Fruit fly (Drosophila melanogaster): Measurements from ENCODE around the gene CG3330.

Gene CG3330

DNA sequence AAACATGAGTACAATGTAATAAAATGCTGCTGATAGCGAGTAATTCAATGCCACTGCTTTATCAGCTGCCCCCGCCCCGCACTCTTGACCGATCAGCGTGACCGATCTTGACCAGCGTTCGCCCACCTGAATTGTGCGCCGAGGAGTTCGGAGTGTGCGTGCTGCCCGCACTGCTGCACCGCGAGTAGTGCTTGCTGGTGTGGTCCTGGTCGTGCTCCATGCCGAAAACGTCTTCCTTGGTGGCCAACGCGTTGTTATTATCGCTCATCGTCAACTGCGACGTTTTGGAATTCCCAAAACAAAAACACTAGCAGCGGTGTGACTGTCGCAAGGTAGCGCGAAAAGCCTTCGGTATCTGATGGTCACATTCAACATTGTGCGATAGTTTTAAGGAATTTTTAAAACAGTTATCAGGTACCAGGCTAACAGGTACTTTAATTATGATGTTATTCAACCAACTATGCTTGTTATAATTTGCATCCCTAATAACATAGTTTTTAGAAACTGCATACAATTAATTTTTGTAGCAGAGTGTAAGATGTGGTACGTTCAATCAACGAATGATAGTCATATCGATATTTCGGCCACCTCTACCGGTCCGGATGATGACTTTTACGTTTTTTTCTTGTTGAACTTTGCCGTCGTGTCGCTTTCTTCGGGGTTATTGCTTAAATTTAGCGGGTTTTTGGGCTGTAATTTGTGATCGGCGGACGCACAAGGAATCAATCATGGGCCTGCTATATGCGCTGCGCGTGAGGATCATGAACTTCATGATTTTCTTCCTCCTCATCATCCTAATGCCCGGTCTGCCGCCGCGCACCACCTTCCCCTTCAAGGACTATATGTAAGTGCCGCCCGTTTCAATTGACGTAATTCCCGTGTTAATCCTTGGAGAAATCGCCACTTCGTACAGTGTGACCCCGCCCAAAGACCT is 42.2 kb downstream of the CG3330 start, which contains the start of the genes bigmax and Hmu (continued):
- TF ChIP-seq CG4730 (GFP tag; IDR thresholded peaks at IDR 0.05) (peak; percentile 72), CG13123 (GFP tag; optimal IDR thresholded peaks at IDR 0.05) (peak; percentile 82), CG11560 (tag; IDR thresholded peaks at IDR 0.05) (peak; percentile 67; the same call in 2 of the 3 replicates), GATAe (GFP tag; conservative IDR thresholded peaks at IDR 0.05) (peak; percentile 77), Opbp (GFP tag; IDR thresholded peaks at IDR 0.05; ENCODE audit: partially characterized antibody) (peak; percentile 86), Doc3 (GFP tag; IDR thresholded peaks at IDR 0.05; ENCODE audit: partially characterized antibody) (peak; percentile 95), kah (GFP tag; optimal IDR thresholded peaks at IDR 0.05) (no peak), bab2 (GFP tag; optimal IDR thresholded peaks at IDR 0.05) (peak; percentile 92), CG6791 (GFP tag; IDR thresholded peaks at IDR 0.05; ENCODE audit: partially characterized antibody) (peak; percentile 84; the same call in 2 of the 3 replicates), CG10543 (GFP tag; optimal IDR thresholded peaks at IDR 0.05) (peak; percentile 79), en (GFP tag; optimal IDR thresholded peaks at IDR 0.05) (peak; percentile 68), gcm2 (GFP tag; optimal IDR thresholded peaks at IDR 0.05) (peak; percentile 50), row (GFP tag; IDR thresholded peaks at IDR 0.05) (peak; percentile 97), CG1832 (GFP tag; optimal IDR thresholded peaks at IDR 0.05) (no peak), p53 (GFP tag; optimal IDR thresholded peaks at IDR 0.05) (peak; percentile 60), HLH54F (GFP tag; optimal IDR thresholded peaks at IDR 0.05) (peak; percentile 87), kay (GFP tag; optimal IDR thresholded peaks at IDR 0.05) (peak; percentile 77), NFAT (GFP tag; IDR thresholded peaks at IDR 0.05) (peak; percentile 88), D19B (GFP tag; optimal IDR thresholded peaks at IDR 0.05) (peak; percentile 53), bowl (GFP tag; IDR thresholded peaks at IDR 0.05) (0 out of 2 replicates have a peak, but pooled peaks have one; percentile 20), Bteb2 (GFP tag; optimal IDR thresholded peaks at IDR 0.05) (peak; percentile 88), Dip2 (GFP tag; IDR thresholded peaks at IDR 0.05) (no peak), Dbx (GFP tag; IDR thresholded peaks at IDR 0.05) (peak; percentile 92)

DNA sequence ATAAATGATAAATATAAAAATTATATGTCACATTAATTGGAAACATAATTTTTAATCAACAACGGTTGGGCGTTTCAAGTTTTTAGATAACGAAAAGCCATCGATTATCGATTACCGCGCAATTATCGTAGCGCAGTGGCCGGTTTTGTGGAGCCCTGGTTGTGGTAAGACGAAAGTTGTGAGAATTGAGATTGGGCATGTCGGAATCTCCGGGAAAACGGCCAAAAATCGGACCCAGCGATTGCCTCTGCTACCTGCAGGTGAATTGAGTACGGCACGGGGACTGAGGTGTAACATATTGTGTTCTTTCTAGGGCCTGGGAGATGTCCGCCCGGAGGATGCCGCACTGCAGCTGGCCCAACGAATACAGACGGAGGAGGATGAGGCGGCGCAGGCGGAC is 47.0 kb downstream of the CG3330 start, which contains the start of gene CG3368:
Gene CG3368 (plus strand): TSS at position 136 of the 400 bp plus-strand sequence.
- TF ChIP-seq Opbp (GFP tag; IDR thresholded peaks at IDR 0.05; ENCODE audit: partially characterized antibody) (peak; percentile 75; the same call in 2 of the 3 replicates), z (GFP tag; IDR thresholded peaks at IDR 0.05) (no peak), hb (GFP tag; IDR thresholded peaks at IDR 0.05; ENCODE audit: partially characterized antibody) (peak; percentile 62; the same call in 2 of the 3 replicates), hbn (GFP tag; IDR thresholded peaks at IDR 0.05; ENCODE audit: partially characterized antibody) (peak; percentile 30; the same call in 1 of the 2 replicates), HLH54F (GFP tag; optimal IDR thresholded peaks at IDR 0.05) (no peak), CG13894 (tag; optimal IDR thresholded peaks at IDR 0.05) (peak; percentile 30), CG7963 (GFP tag; IDR thresholded peaks at IDR 0.05; ENCODE audit: partially characterized antibody) (peak; percentile 58), chinmo (GFP tag; IDR thresholded peaks at IDR 0.05; ENCODE audit: partially characterized antibody) (peak; percentile 65; the same call in 1 of the 4 replicates), Rx (GFP tag; IDR thresholded peaks at IDR 0.05) (no peak), MBD-R2 (GFP tag; IDR thresholded peaks at IDR 0.05) (peak; percentile 84), TFAM (GFP tag; optimal IDR thresholded peaks at IDR 0.05) (no peak), sna (GFP tag; IDR thresholded peaks at IDR 0.05; ENCODE audit: partially characterized antibody) (peak; percentile 76), vvl (GFP tag; IDR thresholded peaks at IDR 0.05) (no peak), crp (GFP tag; optimal IDR thresholded peaks at IDR 0.05) (peak in 1 of 2 experiments; percentile 25), Nf-YA (GFP tag; IDR thresholded peaks at IDR 0.05) (no peak), ftz-f1 (GFP tag; optimal IDR thresholded peaks at IDR 0.05) (no peak), Bdp1 (GFP tag; optimal IDR thresholded peaks at IDR 0.05) (no peak), sens (GFP tag) (peak; percentile 49), pita (GFP tag; optimal IDR thresholded peaks at IDR 0.05) (no peak), unc-4 (GFP tag; IDR thresholded peaks at IDR 0.05; ENCODE audit: partially characterized antibody) (peak; percentile 56), pan (optimal IDR thresholded peaks at IDR 0.05) (no peak), pan (GFP tag; optimal IDR thresholded peaks at IDR 0.05 in 1 of 2, IDR thresholded peaks at IDR 0.05 in 1 of 2) (no peak), Bgb (GFP tag; IDR thresholded peaks at IDR 0.05; ENCODE audit: partially characterized antibody) (peak; percentile 71), gfzf (GFP tag; optimal IDR thresholded peaks at IDR 0.05) (no peak), da (GFP tag; optimal IDR thresholded peaks at IDR 0.05) (no peak), CG16813 (GFP tag; IDR thresholded peaks at IDR 0.05; ENCODE audit: partially characterized antibody) (peak; percentile 59; the same call in 2 of the 3 replicates)

All from whole organism, embryonic.